Fruit fly (Drosophila melanogaster): ENCODE data around the gene Tango6.

The Tango6 gene

DNA sequence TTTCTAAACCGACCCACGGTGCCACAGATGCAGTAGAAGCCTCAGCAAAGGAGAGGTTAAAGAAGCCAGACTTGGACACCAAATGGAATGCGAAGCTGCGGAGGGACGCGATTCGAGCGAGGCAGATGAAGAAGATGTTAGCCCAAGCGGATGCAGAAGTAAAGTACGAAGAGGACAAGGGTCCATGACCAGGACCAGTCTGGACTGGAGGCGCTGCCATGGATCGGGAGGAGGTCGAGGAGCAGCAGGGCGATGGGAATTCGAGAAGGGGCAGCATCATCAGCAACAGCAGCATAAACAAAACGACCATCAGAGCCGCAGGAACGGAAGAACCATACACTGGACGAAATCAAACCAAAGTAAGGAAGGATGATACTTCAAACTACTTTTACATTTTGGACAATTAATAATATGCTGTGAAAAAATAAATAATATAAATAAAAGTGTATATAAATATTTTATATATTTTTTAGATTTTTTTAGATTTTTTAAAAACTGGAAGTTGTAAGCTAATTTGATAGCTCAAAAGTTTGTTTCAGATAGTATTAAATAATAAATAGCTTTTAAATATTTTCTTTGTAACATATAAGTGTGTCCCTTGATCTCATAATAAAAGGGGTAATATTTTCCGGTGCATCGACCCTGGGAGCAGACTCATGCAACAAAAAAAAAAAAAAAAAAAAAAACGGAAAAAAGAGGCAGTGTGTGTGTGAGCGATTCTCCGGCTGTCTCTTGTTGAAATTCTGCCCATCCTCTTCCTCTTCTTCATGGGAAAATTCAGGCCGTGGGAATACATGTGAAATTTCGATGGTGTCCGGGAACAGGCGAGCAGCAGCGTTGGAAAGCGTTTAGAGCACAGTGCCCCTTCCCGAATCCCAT lies 22.0 kb upstream of the Tango6 start (continued):
- peak; percentile 68 to 92 for TF ChIP-seq bsh (GFP tag; optimal IDR thresholded peaks at IDR 0.05)
- no peak for TF ChIP-seq Ets97D (GFP tag; optimal IDR thresholded peaks at IDR 0.05)
- TF ChIP-seq Six4 (GFP tag; optimal IDR thresholded peaks at IDR 0.05) = no peak
- TF ChIP-seq CG17829 (tag; optimal IDR thresholded peaks at IDR 0.05) = peak; percentile 69
- peak; percentile 20 for TF ChIP-seq sqz (GFP tag; optimal IDR thresholded peaks at IDR 0.05)
- no peak for TF ChIP-seq lmd (GFP tag; IDR thresholded peaks at IDR 0.05)
- TF ChIP-seq zfh1 (GFP tag; IDR thresholded peaks at IDR 0.05) = 0 out of 3 replicates have a peak, but pooled peaks have one; percentile 38
- TF ChIP-seq Dbx (GFP tag; IDR thresholded peaks at IDR 0.05) = no peak
- TF ChIP-seq Spps (tag; optimal IDR thresholded peaks at IDR 0.05) = peak; percentile 2
- TF ChIP-seq CG8290 (GFP tag; optimal IDR thresholded peaks at IDR 0.05) = no peak
- peak in 1 of 2 experiments; percentile 39 for TF ChIP-seq CG8290 (tag; optimal IDR thresholded peaks at IDR 0.05)
- peak; percentile 70 for TF ChIP-seq CG17361 (GFP tag; IDR thresholded peaks at IDR 0.05)
- no peak for TF ChIP-seq CG10147 (GFP tag; optimal IDR thresholded peaks at IDR 0.05)
- TF ChIP-seq Atf3 (GFP tag; optimal IDR thresholded peaks at IDR 0.05) = no peak
- TF ChIP-seq sc (optimal IDR thresholded peaks at IDR 0.05) = no peak
- peak; percentile 46 for TF ChIP-seq sc (GFP tag; optimal IDR thresholded peaks at IDR 0.05)
- no peak for TF ChIP-seq Awh (GFP tag; IDR thresholded peaks at IDR 0.05)
- no peak for TF ChIP-seq C15 (GFP tag; IDR thresholded peaks at IDR 0.05)
- no peak for TF ChIP-seq inv (GFP tag; IDR thresholded peaks at IDR 0.05; ENCODE audit: partially characterized antibody)
- TF ChIP-seq hb (GFP tag; IDR thresholded peaks at IDR 0.05; ENCODE audit: partially characterized antibody) = no peak
- TF ChIP-seq CG16863 (GFP tag; optimal IDR thresholded peaks at IDR 0.05) = no peak
- no peak for TF ChIP-seq CG11456 (GFP tag; IDR thresholded peaks at IDR 0.05)
- no peak for TF ChIP-seq CG8359 (GFP tag; optimal IDR thresholded peaks at IDR 0.05; ENCODE audit: borderline replicate concordance)
- peak; percentile 78 for TF ChIP-seq nom (GFP tag; optimal IDR thresholded peaks at IDR 0.05)
- TF ChIP-seq D19B (GFP tag; optimal IDR thresholded peaks at IDR 0.05) = no peak
- no peak for TF ChIP-seq HmgZ (tag; optimal IDR thresholded peaks at IDR 0.05)
- TF ChIP-seq Hey (tag; optimal IDR thresholded peaks at IDR 0.05) = no peak
- TF ChIP-seq CG12155 (GFP tag; optimal IDR thresholded peaks at IDR 0.05) = no peak
- TF ChIP-seq unpg (GFP tag; optimal IDR thresholded peaks at IDR 0.05) = peak; percentile 44
- TF ChIP-seq CG8924 (tag; optimal IDR thresholded peaks at IDR 0.05) = peak; percentile 49
- TF ChIP-seq CG7271 (tag; optimal IDR thresholded peaks at IDR 0.05) = no peak
- no peak for TF ChIP-seq slou (GFP tag; optimal IDR thresholded peaks at IDR 0.05)
- TF ChIP-seq CG2678 (tag; optimal IDR thresholded peaks at IDR 0.05) = peak; percentile 36
- no peak for TF ChIP-seq CG14050 (GFP tag; IDR thresholded peaks at IDR 0.05)
- no peak for TF ChIP-seq nerfin-1 (tag; optimal IDR thresholded peaks at IDR 0.05)
- peak; percentile 29 for TF ChIP-seq Oli (tag; optimal IDR thresholded peaks at IDR 0.05)
- no peak for TF ChIP-seq Hmx (GFP tag; optimal IDR thresholded peaks at IDR 0.05)
- no peak for TF ChIP-seq Oaz (GFP tag; IDR thresholded peaks at IDR 0.05)
- TF ChIP-seq CG4820 (GFP tag; optimal IDR thresholded peaks at IDR 0.05) = no peak
- peak; percentile 57 for TF ChIP-seq phol (tag; optimal IDR thresholded peaks at IDR 0.05)
- no peak for TF ChIP-seq CG17612 (GFP tag; IDR thresholded peaks at IDR 0.05)
- TF ChIP-seq CG10959 (GFP tag; IDR thresholded peaks at IDR 0.05) = no peak
- no peak for TF ChIP-seq az2 (GFP tag; optimal IDR thresholded peaks at IDR 0.05)
- no peak for TF ChIP-seq CG17328 (GFP tag; IDR thresholded peaks at IDR 0.05)
- TF ChIP-seq CG7839 (tag; optimal IDR thresholded peaks at IDR 0.05) = peak; percentile 46
- TF ChIP-seq CHES-1-like (GFP tag; optimal IDR thresholded peaks at IDR 0.05) = no peak
- no peak for TF ChIP-seq chn (GFP tag; optimal IDR thresholded peaks at IDR 0.05)
- no peak for TF ChIP-seq crol (GFP tag; IDR thresholded peaks at IDR 0.05)
- no peak for TF ChIP-seq jing (GFP tag; optimal IDR thresholded peaks at IDR 0.05)
- no peak for TF ChIP-seq CG3995 (GFP tag; optimal IDR thresholded peaks at IDR 0.05)
